Worm (Caenorhabditis elegans) whole organism, late embryonic: ENCODE results near the gene cest-35.1.

Experiments
- C08G9.2 ChIP-seq: sonication (generic microtip); optimal IDR thresholded peaks from 2 replicates; lab custom pipeline; 2016; ENCODE audit warnings: mild to moderate bottlenecking, missing genetic modification characterization, moderate library complexity, missing compliant biosample characterization
- C38D4.7 ChIP-seq: fragments of 200-800 bp; sonication (Bioruptor generic); optimal IDR thresholded peaks from 2 replicates; lab custom pipeline; 2018; ENCODE audit warnings: mild to moderate bottlenecking, missing genetic modification characterization, moderate library complexity, missing compliant biosample characterization
- T23F11.4 ChIP-seq: fragments of 200-800 bp; sonication (Bioruptor generic); optimal IDR thresholded peaks from 2 replicates; lab custom pipeline; 2018; ENCODE audit warnings: mild to moderate bottlenecking, missing genetic modification characterization, missing compliant biosample characterization
- ahr-1 ChIP-seq: sonication (generic microtip); optimal IDR thresholded peaks from 2 replicates; lab custom pipeline; 2016; ENCODE audit warnings: missing genetic modification characterization, missing compliant biosample characterization
- ceh-14 ChIP-seq: sonication (generic microtip); optimal IDR thresholded peaks from 2 replicates; lab custom pipeline; 2016; ENCODE audit warnings: missing genotype, missing genetic modification characterization, missing compliant biosample characterization
- ceh-19 ChIP-seq: fragments of 200-800 bp; sonication (Bioruptor generic); optimal IDR thresholded peaks from 2 replicates; lab custom pipeline; 2018; ENCODE audit warnings: mild to moderate bottlenecking, missing genetic modification characterization, missing compliant biosample characterization
- ceh-2 ChIP-seq: sonication (generic microtip); optimal IDR thresholded peaks from 2 replicates; lab custom pipeline; 2016; ENCODE audit warnings: missing genotype, missing genetic modification characterization, missing compliant biosample characterization
- ceh-24 ChIP-seq: sonication (generic microtip); optimal IDR thresholded peaks from 2 replicates; lab custom pipeline; 2016; ENCODE audit warnings: mild to moderate bottlenecking, missing genetic modification characterization, missing compliant biosample characterization
- ceh-30 ChIP-seq: fragments of 150-350 bp; optimal IDR thresholded peaks from 2 replicates; lab custom pipeline; 2014; ENCODE audit warnings: missing biosample characterization, missing genetic modification characterization
- ceh-31 ChIP-seq: sonication (generic microtip); optimal IDR thresholded peaks from 2 replicates; lab custom pipeline; 2016; ENCODE audit warnings: missing genetic modification characterization, missing compliant biosample characterization
- ceh-34 ChIP-seq: sonication (generic microtip); optimal IDR thresholded peaks from 2 replicates; lab custom pipeline; 2016; ENCODE audit warnings: mild to moderate bottlenecking, missing genetic modification characterization, missing compliant biosample characterization
- ceh-45 ChIP-seq: fragments of 200-800 bp; sonication (Bioruptor generic); IDR thresholded peaks from 2 replicates; pipeline ENCODE4 v1.3.6; 2022; ENCODE audit warnings: missing genetic modification reagents, missing genetic modification characterization, missing compliant biosample characterization
- ceh-9 ChIP-seq: sonication (generic microtip); optimal IDR thresholded peaks from 2 replicates; lab custom pipeline; 2016; ENCODE audit warnings: mild to moderate bottlenecking, missing genetic modification characterization, inconsistent platforms, missing compliant biosample characterization
- dmd-4 ChIP-seq: sonication (generic microtip); optimal IDR thresholded peaks from 2 replicates; lab custom pipeline; 2016; ENCODE audit warnings: borderline replicate concordance, missing genetic modification characterization, missing compliant biosample characterization
- elt-2 ChIP-seq: sonication (generic microtip); optimal IDR thresholded peaks from 2 replicates; lab custom pipeline; 2016; ENCODE audit warnings: missing genetic modification reagents, missing genetic modification characterization, missing compliant biosample characterization
- ets-4 ChIP-seq: sonication (generic microtip); optimal IDR thresholded peaks from 2 replicates; lab custom pipeline; 2016; ENCODE audit warnings: missing genetic modification characterization, missing compliant biosample characterization
- eyg-1 ChIP-seq: sonication (generic microtip); optimal IDR thresholded peaks from 2 replicates; lab custom pipeline; 2016; ENCODE audit warnings: missing genotype, missing genetic modification characterization, missing compliant biosample characterization
- fkh-10 ChIP-seq: fragments of 150-350 bp; optimal IDR thresholded peaks from 2 replicates; lab custom pipeline; 2014; ENCODE audit warnings: missing biosample characterization, missing genetic modification reagents, missing genetic modification characterization
- fkh-6 ChIP-seq: sonication (generic microtip); optimal IDR thresholded peaks from 2 replicates; lab custom pipeline; 2016; ENCODE audit warnings: missing genetic modification characterization, missing compliant biosample characterization
- hlh-15 ChIP-seq: sonication (generic microtip); optimal IDR thresholded peaks from 2 replicates; lab custom pipeline; 2016; ENCODE audit warnings: missing genetic modification characterization, missing compliant biosample characterization
- hlh-30 ChIP-seq: sonication (generic microtip); optimal IDR thresholded peaks from 2 replicates; lab custom pipeline; 2017; ENCODE audit warnings: antibody characterized with exemption, missing genetic modification characterization, missing compliant biosample characterization; ENCODE audit not compliant: insufficient read depth
- lim-6 ChIP-seq: sonication (generic microtip); optimal IDR thresholded peaks from 2 replicates; lab custom pipeline; 2016; ENCODE audit warnings: missing genetic modification characterization, missing compliant biosample characterization
- lin-11 ChIP-seq: fragments of 200-800 bp; sonication (Bioruptor generic); optimal IDR thresholded peaks from 2 replicates; lab custom pipeline; 2018; ENCODE audit warnings: mild to moderate bottlenecking, missing genetic modification characterization, missing compliant biosample characterization
- madf-2 ChIP-seq: sonication (generic microtip); optimal IDR thresholded peaks from 2 replicates; lab custom pipeline; 2017; ENCODE audit warnings: missing genetic modification characterization, missing compliant biosample characterization
- mec-3 ChIP-seq: sonication (generic microtip); optimal IDR thresholded peaks from 2 replicates; lab custom pipeline; 2016; ENCODE audit warnings: borderline replicate concordance, missing genetic modification characterization, missing compliant biosample characterization
- nfya-1 ChIP-seq: sonication (generic microtip); optimal IDR thresholded peaks from 2 replicates; lab custom pipeline; 2017; ENCODE audit warnings: missing genetic modification characterization, mild to moderate bottlenecking, missing compliant biosample characterization, antibody characterized with exemption, moderate library complexity
- nhr-232 ChIP-seq: sonication (generic microtip); optimal IDR thresholded peaks from 2 replicates; lab custom pipeline; 2016; ENCODE audit warnings: missing genetic modification characterization, missing compliant biosample characterization
- npax-4 ChIP-seq: sonication (generic microtip); optimal IDR thresholded peaks from 2 replicates; lab custom pipeline; 2016; ENCODE audit warnings: missing genetic modification characterization, missing compliant biosample characterization
- odd-2 ChIP-seq: sonication (generic microtip); optimal IDR thresholded peaks from 2 replicates; lab custom pipeline; 2017; ENCODE audit warnings: antibody characterized with exemption, mild to moderate bottlenecking, missing genetic modification characterization, missing compliant biosample characterization
- pag-3 ChIP-seq: sonication (generic microtip); optimal IDR thresholded peaks from 2 replicates; lab custom pipeline; 2016; ENCODE audit warnings: missing compliant biosample characterization, missing genetic modification characterization, borderline replicate concordance
- pat-9 ChIP-seq: fragments of 200-800 bp; sonication (Bioruptor generic); optimal IDR thresholded peaks from 2 replicates; lab custom pipeline; 2018; ENCODE audit warnings: mild to moderate bottlenecking, missing genetic modification characterization, moderate library complexity, missing compliant biosample characterization
- pax-1 ChIP-seq: fragments of 150-350 bp; optimal IDR thresholded peaks from 2 replicates; lab custom pipeline; 2014; ENCODE audit warnings: missing biosample characterization, missing genetic modification characterization
- pha-2 ChIP-seq: sonication (generic microtip); optimal IDR thresholded peaks from 2 replicates; lab custom pipeline; 2017; ENCODE audit warnings: mild to moderate bottlenecking, missing genetic modification characterization, missing compliant biosample characterization
- pha-4 ChIP-seq: fragments of 150-350 bp; optimal IDR thresholded peaks from 2 replicates; lab custom pipeline; 2018; ENCODE audit warnings: missing biosample characterization, missing genetic modification reagents, missing genetic modification characterization
- pqm-1 ChIP-seq: sonication (generic microtip); optimal IDR thresholded peaks from 2 replicates; lab custom pipeline; 2016; ENCODE audit warnings: missing genetic modification characterization, missing compliant biosample characterization
- pros-1 ChIP-seq: fragments of 150-350 bp; optimal IDR thresholded peaks from 2 replicates; lab custom pipeline; 2014; ENCODE audit warnings: missing biosample characterization, missing genetic modification reagents, missing genetic modification characterization
- ref-2 ChIP-seq: sonication (generic microtip); optimal IDR thresholded peaks from 2 replicates; lab custom pipeline; 2016; ENCODE audit warnings: missing genetic modification characterization, missing compliant biosample characterization
- sox-2 ChIP-seq: fragments of 200-800 bp; sonication (Bioruptor generic); IDR thresholded peaks from 2 replicates; pipeline ENCODE4 v1.3.6; 2022; ENCODE audit warnings: missing genetic modification reagents, missing genetic modification characterization, missing compliant biosample characterization
- sox-4 ChIP-seq: sonication (generic microtip); optimal IDR thresholded peaks from 2 replicates; lab custom pipeline; 2017; ENCODE audit warnings: mild to moderate bottlenecking, missing genetic modification characterization, inconsistent platforms, missing compliant biosample characterization
- syd-9 ChIP-seq: sonication (generic microtip); optimal IDR thresholded peaks from 2 replicates; lab custom pipeline; 2016; ENCODE audit warnings: mild to moderate bottlenecking, missing genetic modification characterization, moderate library complexity, missing compliant biosample characterization
- tbx-7 ChIP-seq: sonication (generic microtip); optimal IDR thresholded peaks from 2 replicates; lab custom pipeline; 2016; ENCODE audit warnings: missing genotype, missing genetic modification characterization, missing compliant biosample characterization
- unc-3 ChIP-seq, 2 experiments: fragments of 200-800 bp in 1 of 2; sonication (Bioruptor generic) in 1 of 2; sonication (generic microtip) in 1 of 2; conservative IDR thresholded peaks in 1 of 2; optimal IDR thresholded peaks in 1 of 2; 2 replicates each; pipeline versions ENCODE4 v1.3.6 to Lab custom; 2016 to 2022; ENCODE audit warnings: missing compliant biosample characterization in 2 of 2, missing genetic modification characterization in 2 of 2, missing genetic modification reagents in 1 of 2
- unc-55 ChIP-seq: sonication (generic microtip); optimal IDR thresholded peaks from 2 replicates; lab custom pipeline; 2017; ENCODE audit warnings: missing biosample characterization, missing genetic modification reagents, missing genetic modification characterization
- zip-5 ChIP-seq: sonication (generic microtip); optimal IDR thresholded peaks from 2 replicates; lab custom pipeline; 2016; ENCODE audit warnings: missing genetic modification characterization, missing compliant biosample characterization
- ztf-16 ChIP-seq: sonication (generic microtip); optimal IDR thresholded peaks from 2 replicates; lab custom pipeline; 2017; ENCODE audit warnings: missing genetic modification characterization, missing compliant biosample characterization

The cest-35.1 gene

ce11 chrV:5273241-5273640 is 30.3 kb upstream of the cest-35.1 start:
- TF ChIP-seq fkh-10 (GFP tag; lab: Kevin White, UChicago): no peak
- TF ChIP-seq syd-9 (tag; lab: Kevin White, UChicago): no peak
- no peak for TF ChIP-seq ceh-34
- no peak for TF ChIP-seq pag-3 (tag; lab: Kevin White, UChicago)
- no peak for TF ChIP-seq sox-4 (tag; lab: Kevin White, UChicago)
- no peak for TF ChIP-seq eyg-1 (tag; lab: Kevin White, UChicago)
- TF ChIP-seq ceh-2 (tag; lab: Kevin White, UChicago): no peak
- no peak for TF ChIP-seq ref-2 (tag; lab: Kevin White, UChicago)
- no peak for TF ChIP-seq ceh-19 (GFP tag; lab: Kevin White, UChicago)
- no peak for TF ChIP-seq tbx-7 (tag; lab: Kevin White, UChicago)
- TF ChIP-seq lin-11 (tag; lab: Kevin White, UChicago): no peak
- no peak for TF ChIP-seq C08G9.2 (tag; lab: Kevin White, UChicago)
- no peak for TF ChIP-seq pax-1 (tag; lab: Kevin White, UChicago)
- no peak for TF ChIP-seq ets-4 (tag; lab: Kevin White, UChicago)

DNA sequence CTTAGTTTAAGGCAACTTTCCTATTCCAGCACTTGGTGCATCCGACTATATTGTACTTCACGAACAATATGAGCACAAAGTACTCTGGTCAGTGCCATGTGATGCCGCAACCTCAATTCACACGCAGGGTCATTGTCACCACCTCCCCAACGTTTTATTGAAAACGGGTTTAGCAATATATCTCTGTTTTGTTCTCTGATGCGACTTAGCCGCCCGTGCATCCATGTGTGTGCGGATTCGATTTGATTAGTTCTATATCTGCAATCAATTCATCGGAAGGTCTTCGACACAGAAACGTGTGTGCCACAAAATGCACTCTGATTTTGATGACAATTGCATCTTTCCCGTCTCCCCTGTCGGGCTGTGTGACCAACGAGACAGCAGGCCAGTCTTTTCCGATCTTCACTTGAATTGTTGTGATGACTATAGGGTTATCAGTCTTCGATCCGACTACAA is 29.7 kb upstream of the cest-35.1 start:
- TF ChIP-seq hlh-30 (tag; lab: Kevin White, UChicago): no peak
- peak; percentile 54 for TF ChIP-seq unc-55

DNA sequence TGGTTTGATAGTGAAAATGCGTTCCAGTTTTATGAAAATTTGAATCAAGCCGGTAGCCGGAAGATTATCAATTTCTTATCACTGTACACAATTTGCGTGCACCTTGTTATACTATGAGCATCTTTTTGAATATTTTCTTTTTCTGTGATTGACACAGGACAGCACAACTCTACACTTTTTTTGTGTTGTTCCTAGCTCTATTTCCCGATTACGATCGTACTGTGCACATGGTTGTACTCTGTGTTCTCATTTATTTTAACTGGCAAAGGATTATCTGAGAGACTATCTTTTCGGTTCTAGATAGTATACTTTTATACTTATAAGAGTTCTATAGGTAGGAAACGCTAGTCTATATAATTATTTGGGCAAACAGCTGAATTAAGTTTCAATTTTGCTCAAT is 29.1 kb upstream of the cest-35.1 start:
- TF ChIP-seq ref-2 (tag; lab: Kevin White, UChicago) (no peak), lim-6 (tag; lab: Kevin White, UChicago) (no peak), ahr-1 (tag; lab: Kevin White, UChicago) (no peak), ceh-24 (tag; lab: Kevin White, UChicago) (no peak)
- TF ChIP-seq, all 69 proteins: peak for 0

DNA sequence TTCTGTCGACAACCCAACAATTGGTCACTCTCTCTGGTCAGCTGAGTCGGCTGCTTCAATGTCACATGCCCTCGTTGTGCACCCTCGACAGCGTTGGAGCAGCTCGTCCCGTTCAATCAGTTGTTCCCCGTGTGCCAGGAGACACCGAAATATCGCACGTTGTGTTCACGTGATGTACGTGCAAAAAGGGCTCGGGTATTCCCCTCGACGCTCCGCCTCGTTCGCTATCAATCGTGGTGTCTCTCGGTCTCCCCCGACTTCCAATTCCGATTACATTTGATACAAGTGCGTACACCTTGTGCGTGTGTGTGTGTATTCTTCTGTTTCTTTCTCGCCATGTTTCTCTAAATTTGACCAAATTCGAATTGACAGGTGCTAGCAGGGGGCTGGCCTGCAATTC is 28.6 kb upstream of the cest-35.1 start:
- no peak for TF ChIP-seq ceh-31 (tag; lab: Kevin White, UChicago)
- TF ChIP-seq ceh-30 (tag; lab: Kevin White, UChicago): no peak
- TF ChIP-seq ceh-14 (tag; lab: Kevin White, UChicago): no peak
- no peak for TF ChIP-seq dmd-4 (tag; lab: Kevin White, UChicago)
- TF ChIP-seq odd-2 (tag; lab: Kevin White, UChicago): no peak
- TF ChIP-seq ref-2 (tag; lab: Kevin White, UChicago): no peak
- peak; percentile 58 for TF ChIP-seq elt-2 (tag; lab: Kevin White, UChicago)
- TF ChIP-seq pqm-1: peak; percentile 53
- no peak for TF ChIP-seq ceh-24 (tag; lab: Kevin White, UChicago)
- peak; percentile 36 for TF ChIP-seq syd-9 (tag; lab: Kevin White, UChicago)
- no peak for TF ChIP-seq hlh-15
- no peak for TF ChIP-seq ceh-9
- TF ChIP-seq pha-4 (tag; lab: Kevin White, UChicago): no peak
- peak; percentile 64 for TF ChIP-seq unc-55
- no peak for TF ChIP-seq C38D4.7 (GFP tag; lab: Kevin White, UChicago)
- no peak for TF ChIP-seq ceh-45 (GFP tag; lab: Robert Waterston, UW)
- TF ChIP-seq pha-2: no peak
- no peak for TF ChIP-seq npax-4 (tag; lab: Kevin White, UChicago)
- no peak for TF ChIP-seq pros-1 (tag; lab: Kevin White, UChicago)
- no peak for TF ChIP-seq unc-3 (GFP tag; conservative IDR thresholded peaks at IDR 0.05; lab: Robert Waterston, UW)
- TF ChIP-seq unc-3 (tag; optimal IDR thresholded peaks at IDR 0.05; lab: Kevin White, UChicago): no peak
- no peak for TF ChIP-seq nfya-1 (tag; lab: Kevin White, UChicago)
- TF ChIP-seq sox-2: no peak
- TF ChIP-seq ceh-34: peak; percentile 51
- no peak for TF ChIP-seq ztf-16 (tag; lab: Kevin White, UChicago)
- TF ChIP-seq mec-3 (tag; lab: Kevin White, UChicago): no peak
- no peak for TF ChIP-seq nhr-232 (tag; lab: Kevin White, UChicago)
- no peak for TF ChIP-seq fkh-6 (tag; lab: Kevin White, UChicago)
- no peak for TF ChIP-seq lim-6 (tag; lab: Kevin White, UChicago)
- TF ChIP-seq pat-9 (tag; lab: Kevin White, UChicago): peak; percentile 4
- no peak for TF ChIP-seq T23F11.4
- no peak for TF ChIP-seq madf-2 (tag; lab: Kevin White, UChicago)
- TF ChIP-seq tbx-7 (tag; lab: Kevin White, UChicago): no peak
- no peak for TF ChIP-seq zip-5 (tag; lab: Kevin White, UChicago)
